Fruit fly (Drosophila melanogaster): ENCODE results near the gene CG3281.

CG3281 gene

dm6 chr3R:12010202-12010824 is 47.7 kb upstream of the CG3281 start, which contains the start of the genes KLHL18 and GCC185 (continued):
- TF ChIP-seq twi (tag; optimal IDR thresholded peaks at IDR 0.05) (peak; percentile 69), wdn (GFP tag; IDR thresholded peaks at IDR 0.05) (peak; percentile 48; the same call in 1 of the 2 replicates), Xbp1 (GFP tag; optimal IDR thresholded peaks at IDR 0.05) (peak; percentile 85), CG15696 (tag; optimal IDR thresholded peaks at IDR 0.05) (peak; percentile 84), tx (GFP tag; optimal IDR thresholded peaks at IDR 0.05) (peak; percentile 39), Rx (GFP tag; IDR thresholded peaks at IDR 0.05) (peak; percentile 35; the same call in 1 of the 2 replicates), CG9932 (GFP tag; IDR thresholded peaks at IDR 0.05) (peak; percentile 88), CG15514 (GFP tag; optimal IDR thresholded peaks at IDR 0.05) (peak; percentile 80), CG11093 (GFP tag; IDR thresholded peaks at IDR 0.05) (peak; percentile 66; the same call in 2 of the 3 replicates), Chrac-16 (GFP tag; optimal IDR thresholded peaks at IDR 0.05) (peak; percentile 82), CG8765 (GFP tag; IDR thresholded peaks at IDR 0.05) (peak; percentile 58; the same call in 1 of the 2 replicates), az2 (GFP tag; optimal IDR thresholded peaks at IDR 0.05) (peak; percentile 78), emc (GFP tag; optimal IDR thresholded peaks at IDR 0.05) (no peak), Fer1 (GFP tag; optimal IDR thresholded peaks at IDR 0.05) (no peak), CG16863 (GFP tag; optimal IDR thresholded peaks at IDR 0.05) (peak; percentile 49), Atf-2 (GFP tag; optimal IDR thresholded peaks at IDR 0.05) (peak; percentile 51), B-H2 (GFP tag; optimal IDR thresholded peaks at IDR 0.05) (peak; percentile 74), CG2116 (GFP tag; optimal IDR thresholded peaks at IDR 0.05) (peak; percentile 69), CG9876 (GFP tag; optimal IDR thresholded peaks at IDR 0.05) (peak; percentile 42), sd (tag; optimal IDR thresholded peaks at IDR 0.05) (no peak), caup (GFP tag; optimal IDR thresholded peaks at IDR 0.05; ENCODE audit: severe bottlenecking) (no peak), Max (GFP tag; optimal IDR thresholded peaks at IDR 0.05) (peak; percentile 78), pb (GFP tag; optimal IDR thresholded peaks at IDR 0.05) (no peak), CG8924 (tag; optimal IDR thresholded peaks at IDR 0.05) (peak; percentile 76), br (optimal IDR thresholded peaks at IDR 0.05) (no peak), ERR (GFP tag; optimal IDR thresholded peaks at IDR 0.05) (no peak), CG12219 (GFP tag; optimal IDR thresholded peaks at IDR 0.05) (no peak), Camta (GFP tag; optimal IDR thresholded peaks at IDR 0.05) (peak; percentile 61), hkb (optimal IDR thresholded peaks at IDR 0.05) (peak; percentile 65), hkb (GFP tag; IDR thresholded peaks at IDR 0.05) (0 out of 2 replicates have a peak, but pooled peaks have one; percentile 41), vvl (GFP tag; IDR thresholded peaks at IDR 0.05) (peak; percentile 73), CG10654 (GFP tag; optimal IDR thresholded peaks at IDR 0.05) (peak; percentile 79), Hr39 (optimal IDR thresholded peaks at IDR 0.05) (no peak), NK7.1 (GFP tag; optimal IDR thresholded peaks at IDR 0.05) (no peak), CG17328 (GFP tag; IDR thresholded peaks at IDR 0.05) (no peak), CG30020 (tag; optimal IDR thresholded peaks at IDR 0.05) (peak; percentile 68), Nf-YA (GFP tag; IDR thresholded peaks at IDR 0.05) (no peak), hbn (GFP tag; IDR thresholded peaks at IDR 0.05; ENCODE audit: partially characterized antibody) (peak; percentile 49; the same call in 1 of the 2 replicates), CG9609 (GFP tag; optimal IDR thresholded peaks at IDR 0.05) (peak; percentile 24), sr (GFP tag; IDR thresholded peaks at IDR 0.05) (no peak), CG12236 (GFP tag; optimal IDR thresholded peaks at IDR 0.05) (peak; percentile 14), CG14860 (GFP tag; IDR thresholded peaks at IDR 0.05; ENCODE audit: partially characterized antibody) (peak; percentile 84), sug (tag; optimal IDR thresholded peaks at IDR 0.05) (no peak), fd3F (GFP tag; optimal IDR thresholded peaks at IDR 0.05) (peak; percentile 62), eyg (GFP tag; optimal IDR thresholded peaks at IDR 0.05) (no peak), maf-S (GFP tag; optimal IDR thresholded peaks at IDR 0.05) (peak; percentile 62), sima (GFP tag; optimal IDR thresholded peaks at IDR 0.05) (no peak), CG10431 (GFP tag; optimal IDR thresholded peaks at IDR 0.05) (no peak), otp (GFP tag; IDR thresholded peaks at IDR 0.05) (no peak), CG6791 (GFP tag; IDR thresholded peaks at IDR 0.05; ENCODE audit: partially characterized antibody) (peak; percentile 74), Nf-YB (GFP tag; optimal IDR thresholded peaks at IDR 0.05) (peak; percentile 44), Sin3A (optimal IDR thresholded peaks at IDR 0.05) (peak; percentile 94)
